Worm (Caenorhabditis elegans) whole organism, L3 larva: ENCODE data around the gene ZC190.5.

Experiments
- R02D3.7 ChIP-seq: fragments of 150-350 bp; optimal IDR thresholded peaks from 2 replicates; lab custom pipeline; 2014; ENCODE audit warnings: missing biosample characterization, missing genetic modification characterization
- ZK546.5 ChIP-seq: sonication (generic microtip); optimal IDR thresholded peaks from 2 replicates; lab custom pipeline; 2017; ENCODE audit warnings: missing biosample characterization, missing genetic modification characterization
- aly-2 ChIP-seq: fragments of 150-350 bp; optimal IDR thresholded peaks from 2 replicates; lab custom pipeline; 2014; ENCODE audit warnings: missing biosample characterization, missing genetic modification characterization
- ceh-28 ChIP-seq: fragments of 150-350 bp; optimal IDR thresholded peaks from 2 replicates; lab custom pipeline; 2014; ENCODE audit warnings: missing biosample characterization, missing genetic modification reagents, missing genetic modification characterization
- ceh-82 ChIP-seq: fragments of 150-350 bp; optimal IDR thresholded peaks from 2 replicates; lab custom pipeline; 2014; ENCODE audit warnings: missing biosample characterization, missing genetic modification characterization
- ceh-9 ChIP-seq: sonication (generic microtip); optimal IDR thresholded peaks from 2 replicates; lab custom pipeline; 2018; ENCODE audit warnings: missing biosample characterization, missing genetic modification characterization
- elt-1 ChIP-seq: fragments of 150-350 bp; optimal IDR thresholded peaks from 2 replicates; lab custom pipeline; 2014; ENCODE audit warnings: missing biosample characterization, missing genetic modification characterization
- elt-2 ChIP-seq: sonication (generic microtip); optimal IDR thresholded peaks from 2 replicates; lab custom pipeline; 2016; ENCODE audit warnings: missing genetic modification reagents, mild to moderate bottlenecking, missing genetic modification characterization, missing compliant biosample characterization
- elt-3 ChIP-seq, 3 experiments: fragments of 150-350 bp in 1 of 3; sonication (generic microtip) in 2 of 3; optimal IDR thresholded peaks; 2 replicates in 2 of 3; 4 replicates in 1 of 3; lab custom pipeline; 2014 to 2017; ENCODE audit warnings: missing biosample characterization in 3 of 3, missing genetic modification characterization in 3 of 3
- eor-1 ChIP-seq, 2 experiments: fragments of 150-350 bp; optimal IDR thresholded peaks; 2 replicates each; lab custom pipeline; 2014 to 2018; ENCODE audit warnings: missing biosample characterization in 2 of 2, missing genetic modification characterization in 2 of 2
- fkh-10 ChIP-seq: sonication (generic microtip); optimal IDR thresholded peaks from 2 replicates; lab custom pipeline; 2017; ENCODE audit warnings: missing biosample characterization, missing genetic modification reagents, missing genetic modification characterization
- fkh-2 ChIP-seq: fragments of 150-350 bp; optimal IDR thresholded peaks from 2 replicates; lab custom pipeline; 2014; ENCODE audit warnings: missing biosample characterization, missing genetic modification reagents, missing genetic modification characterization
- fos-1 ChIP-seq: fragments of 150-350 bp; optimal IDR thresholded peaks from 2 replicates; lab custom pipeline; 2014; ENCODE audit warnings: missing biosample characterization, missing genetic modification characterization
- hmg-11 ChIP-seq: sonication (generic microtip); optimal IDR thresholded peaks from 2 replicates; lab custom pipeline; 2016; ENCODE audit warnings: missing genetic modification characterization, missing compliant biosample characterization
- lin-39 ChIP-seq: fragments of 150-350 bp; optimal IDR thresholded peaks from 2 replicates; lab custom pipeline; 2018; ENCODE audit warnings: missing biosample characterization, missing genetic modification reagents, missing genetic modification characterization
- lsy-12 ChIP-seq: sonication (generic microtip); optimal IDR thresholded peaks from 2 replicates; lab custom pipeline; 2016; ENCODE audit warnings: mild to moderate bottlenecking, missing genetic modification characterization, missing compliant biosample characterization
- nfya-1 ChIP-seq: sonication (generic microtip); optimal IDR thresholded peaks from 2 replicates; lab custom pipeline; 2017; ENCODE audit warnings: missing genetic modification characterization, mild to moderate bottlenecking, missing compliant biosample characterization, antibody characterized with exemption, moderate library complexity; ENCODE audit not compliant: insufficient read depth
- nhr-11 ChIP-seq: fragments of 150-350 bp; optimal IDR thresholded peaks from 2 replicates; lab custom pipeline; 2014; ENCODE audit warnings: missing biosample characterization, missing genetic modification characterization
- nhr-237 ChIP-seq: fragments of 150-350 bp; optimal IDR thresholded peaks from 2 replicates; lab custom pipeline; 2014; ENCODE audit warnings: missing biosample characterization, missing genetic modification characterization
- nhr-25 ChIP-seq: sonication (generic microtip); optimal IDR thresholded peaks from 2 replicates; lab custom pipeline; 2017; ENCODE audit warnings: missing biosample characterization, missing genetic modification characterization
- nhr-43 ChIP-seq: sonication (generic microtip); optimal IDR thresholded peaks from 2 replicates; lab custom pipeline; 2016; ENCODE audit warnings: mild to moderate bottlenecking, missing genetic modification characterization, missing compliant biosample characterization; ENCODE audit not compliant: poor library complexity, severe bottlenecking
- nhr-67 ChIP-seq: fragments of 150-350 bp; optimal IDR thresholded peaks from 2 replicates; lab custom pipeline; 2014; ENCODE audit warnings: missing biosample characterization, missing genetic modification characterization
- nhr-76 ChIP-seq: fragments of 150-350 bp; sonication (generic microtip); optimal IDR thresholded peaks from 5 replicates; lab custom pipeline; 2014; ENCODE audit warnings: missing biosample characterization, missing genetic modification characterization
- nhr-77 ChIP-seq: fragments of 150-350 bp; optimal IDR thresholded peaks from 2 replicates; lab custom pipeline; 2014; ENCODE audit warnings: missing biosample characterization, missing genetic modification characterization
- pqm-1 ChIP-seq: fragments of 150-350 bp; optimal IDR thresholded peaks from 2 replicates; lab custom pipeline; 2017; ENCODE audit warnings: missing biosample characterization, missing genetic modification characterization, inconsistent platforms
- sea-2 ChIP-seq: fragments of 150-350 bp; sonication (generic microtip); optimal IDR thresholded peaks from 4 replicates; lab custom pipeline; 2014; ENCODE audit warnings: missing biosample characterization, missing genetic modification reagents, missing genetic modification characterization
- skn-1 ChIP-seq: fragments of 150-350 bp; optimal IDR thresholded peaks from 2 replicates; lab custom pipeline; 2014; ENCODE audit warnings: missing biosample characterization, missing genetic modification characterization
- snpc-4 ChIP-seq: fragments of 150-350 bp; optimal IDR thresholded peaks from 2 replicates; lab custom pipeline; 2014; ENCODE audit warnings: missing biosample characterization, missing genetic modification characterization
- tbx-2 ChIP-seq: sonication (generic microtip); optimal IDR thresholded peaks from 2 replicates; lab custom pipeline; 2016; ENCODE audit warnings: mild to moderate bottlenecking, missing genetic modification characterization, missing compliant biosample characterization
- zag-1 ChIP-seq: fragments of 150-350 bp; optimal IDR thresholded peaks from 2 replicates; lab custom pipeline; 2014; ENCODE audit warnings: missing biosample characterization, missing genetic modification characterization
- ztf-11 ChIP-seq: fragments of 150-350 bp; optimal IDR thresholded peaks from 2 replicates; lab custom pipeline; 2014; ENCODE audit warnings: missing biosample characterization, missing genetic modification characterization
- ztf-4 ChIP-seq: fragments of 150-350 bp; optimal IDR thresholded peaks from 2 replicates; lab custom pipeline; 2014; ENCODE audit warnings: missing biosample characterization, missing genetic modification characterization

The ZC190.5 gene

DNA sequence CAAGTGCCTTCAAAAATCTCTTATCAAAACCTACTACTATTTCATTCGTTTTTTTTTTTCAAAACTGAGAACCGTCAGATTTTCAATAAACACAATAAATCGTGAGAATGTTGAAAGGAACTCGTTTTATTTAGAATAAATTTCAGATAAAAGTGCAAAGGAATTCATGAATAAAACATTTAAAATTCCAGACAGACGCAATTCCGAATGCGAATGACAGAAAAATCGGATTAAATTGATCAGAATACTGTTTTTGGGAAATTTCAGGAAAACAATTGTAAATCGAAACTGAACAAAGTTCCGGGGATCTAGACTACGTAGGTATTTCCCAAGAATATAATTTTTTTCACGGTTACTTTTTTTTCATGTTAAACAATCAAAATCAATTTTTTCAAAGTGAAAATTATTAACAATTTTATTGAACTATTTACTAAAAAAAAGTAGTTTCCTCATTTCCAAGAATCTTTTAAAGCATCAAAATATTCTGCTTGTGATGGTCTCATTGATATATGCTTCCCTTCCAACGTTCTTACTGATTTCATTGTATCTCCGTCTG is 1.8 kb downstream of the ZC190.5 start:
- TF ChIP-seq elt-1 (tag; lab: Kevin White, UChicago) (no peak), nhr-76 (tag; lab: Kevin White, UChicago) (peak; percentile 29), aly-2 (tag; lab: Kevin White, UChicago) (peak; percentile 87), R02D3.7 (tag; lab: Kevin White, UChicago) (peak; percentile 5), nhr-77 (peak; percentile 70)

ce11 chrV:8670759-8671158 is 2.6 kb downstream of the ZC190.5 start:
- no peak for TF ChIP-seq ceh-82 (tag; lab: Kevin White, UChicago)
- no peak for TF ChIP-seq fkh-2
- TF ChIP-seq nfya-1 (tag; lab: Kevin White, UChicago) = no peak
- TF ChIP-seq elt-3 (tag; optimal IDR thresholded peaks at IDR 0.05; lab: Kevin White, UChicago) = no peak
- no peak for TF ChIP-seq zag-1
- TF ChIP-seq aly-2 (tag; lab: Kevin White, UChicago) = no peak
- TF ChIP-seq elt-2 (tag; lab: Kevin White, UChicago) = no peak
- TF ChIP-seq nhr-67 = no peak
- no peak for TF ChIP-seq fos-1 (tag; lab: Kevin White, UChicago)
- TF ChIP-seq ztf-4 = no peak
- TF ChIP-seq ceh-28 (tag; lab: Kevin White, UChicago) = no peak
- TF ChIP-seq ZK546.5 (tag; lab: Kevin White, UChicago) = no peak
- no peak for TF ChIP-seq fkh-10 (GFP tag; lab: Kevin White, UChicago)
- TF ChIP-seq snpc-4 = no peak

DNA sequence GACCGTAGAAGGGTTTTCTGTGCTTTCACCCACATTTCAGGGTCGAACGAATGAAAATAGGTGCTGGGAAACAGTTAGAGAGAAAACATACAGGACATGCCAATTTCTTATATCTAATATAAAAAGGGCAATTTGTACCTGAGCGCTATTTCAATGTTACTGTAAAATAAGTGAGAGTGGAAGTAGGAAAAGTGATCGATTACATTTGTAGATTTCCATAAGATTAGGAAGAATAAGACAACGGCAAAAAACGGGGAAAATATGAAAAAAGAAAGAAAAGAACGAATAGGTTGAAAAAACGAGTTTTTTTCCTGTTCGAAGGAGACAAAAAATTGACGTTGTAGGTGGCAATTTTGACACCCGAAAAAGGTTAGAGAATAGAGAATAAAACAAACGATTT is 5.2 kb downstream of the ZC190.5 start:
- TF ChIP-seq nhr-25 (tag; lab: Kevin White, UChicago) (peak; percentile 44), lin-39 (tag; lab: Kevin White, UChicago) (no peak), elt-2 (tag; lab: Kevin White, UChicago) (no peak), elt-1 (tag; lab: Kevin White, UChicago) (peak; percentile 83), ceh-82 (tag; lab: Kevin White, UChicago) (no peak), fos-1 (tag; lab: Kevin White, UChicago) (no peak)

DNA sequence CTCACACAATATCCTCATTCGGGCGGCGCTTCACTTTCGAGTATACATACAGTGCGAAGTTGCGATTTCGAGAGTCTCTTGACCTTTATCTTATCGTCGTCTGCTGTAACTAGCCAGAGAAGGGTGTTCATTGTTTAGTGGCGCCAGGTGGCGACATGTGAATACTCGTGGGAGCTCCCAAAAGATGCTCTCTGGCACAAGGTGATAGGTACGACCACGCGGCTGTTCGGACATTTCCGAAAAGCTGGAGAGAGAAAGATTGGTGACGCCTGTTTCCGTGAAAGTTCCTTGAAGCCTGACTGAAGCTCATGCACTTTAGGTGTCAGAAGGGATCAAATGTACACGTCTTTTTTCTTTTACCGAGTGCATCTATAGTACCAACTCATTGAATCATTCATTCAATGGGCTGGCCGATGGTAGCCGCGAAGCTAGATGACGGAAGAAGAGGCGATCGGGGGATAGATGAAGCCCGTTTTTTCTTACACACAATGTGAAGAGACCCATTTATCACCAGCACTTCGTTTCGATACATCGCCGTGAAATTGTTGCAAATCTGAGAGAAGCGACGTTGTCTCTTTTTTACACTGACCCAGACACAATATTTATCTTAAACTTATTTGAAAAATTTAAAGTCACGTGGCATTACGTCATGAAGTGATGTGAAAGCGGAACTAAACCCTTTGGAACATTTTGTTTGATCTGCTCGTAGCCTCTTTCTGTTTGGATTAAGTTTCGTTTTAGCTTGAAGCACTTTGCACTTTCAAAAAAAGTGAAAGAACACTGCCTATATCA is 6.0 kb downstream of the ZC190.5 start:
- no peak for TF ChIP-seq pqm-1 (tag; lab: Kevin White, UChicago)
- no peak for TF ChIP-seq skn-1 (tag; lab: Kevin White, UChicago)
- TF ChIP-seq hmg-11 (tag; lab: Kevin White, UChicago) = no peak
- TF ChIP-seq nhr-43 = no peak
- no peak for TF ChIP-seq fkh-10 (GFP tag; lab: Kevin White, UChicago)
- peak; percentile 30 for TF ChIP-seq nhr-25 (tag; lab: Kevin White, UChicago)
- TF ChIP-seq nhr-11 (tag; lab: Kevin White, UChicago) = no peak
- TF ChIP-seq eor-1 (tag; optimal IDR thresholded peaks at IDR 0.05; lab: Kevin White, UChicago) = no peak
- TF ChIP-seq ztf-11 (tag; lab: Kevin White, UChicago) = no peak
- no peak for TF ChIP-seq lsy-12 (tag; lab: Kevin White, UChicago)
- peak; percentile 4 for TF ChIP-seq lin-39 (tag; lab: Kevin White, UChicago)
- no peak for TF ChIP-seq nfya-1 (tag; lab: Kevin White, UChicago)
- no peak for TF ChIP-seq ceh-9 (tag; lab: Kevin White, UChicago)
- TF ChIP-seq sea-2 = no peak
- no peak for TF ChIP-seq ztf-4
- no peak for TF ChIP-seq aly-2 (tag; lab: Kevin White, UChicago)

- no peak for TF ChIP-seq fos-1 (tag; lab: Kevin White, UChicago)
Measured at ce11 chrV:8665765-8666164, 7.6 kb downstream of the ZC190.5 start, which contains the start of gene ZC190.4. TSS of gene ZC190.4 (plus strand) at chrV:8666065.

ce11 chrV:8663023-8663422 is 10.4 kb downstream of the ZC190.5 start:
- TF ChIP-seq tbx-2 (tag; lab: Kevin White, UChicago) (peak; percentile 66), lin-39 (tag; lab: Kevin White, UChicago) (peak; percentile 66), nfya-1 (tag; lab: Kevin White, UChicago) (peak; percentile 56), fkh-2 (no peak), hmg-11 (tag; lab: Kevin White, UChicago) (peak; percentile 9), nhr-237 (tag; lab: Kevin White, UChicago) (no peak), snpc-4 (peak; percentile 15)
